Worm (Caenorhabditis elegans): Measurements from ENCODE around the gene lsm-3.

DNA sequence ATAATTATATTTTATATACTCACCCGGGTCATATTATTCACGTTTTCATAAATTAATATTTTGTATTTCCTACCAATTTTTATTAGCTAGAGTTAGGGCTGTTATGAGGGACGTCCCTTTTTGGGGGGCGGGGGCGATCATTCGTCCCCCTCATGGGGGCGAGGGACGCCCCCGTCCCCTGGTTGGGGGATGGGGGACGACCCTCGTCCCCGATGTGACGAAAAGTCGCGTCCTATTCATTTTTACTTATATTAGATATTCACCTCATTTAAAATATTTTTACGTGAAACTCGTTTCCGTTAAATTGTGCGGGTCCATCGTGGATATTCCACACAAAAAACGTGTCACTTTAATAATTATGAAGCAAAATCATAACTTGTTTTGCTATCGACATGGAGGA is 38.4 kb upstream of the lsm-3 start, which contains the start of gene W02A2.12:
- TF ChIP-seq F13H6.1 (tag; optimal IDR thresholded peaks at IDR 0.05) (no peak), nhr-11 (tag; optimal IDR thresholded peaks at IDR 0.05) (no peak), C38D4.7 (GFP tag; optimal IDR thresholded peaks at IDR 0.05) (no peak), T23F11.4 (GFP tag; optimal IDR thresholded peaks at IDR 0.05) (no peak), pha-4 (tag; optimal IDR thresholded peaks at IDR 0.05) (no peak), tbx-2 (tag; optimal IDR thresholded peaks at IDR 0.05) (no peak), lin-11 (tag; optimal IDR thresholded peaks at IDR 0.05) (no peak)

All from whole organism, late embryonic.